Fruit fly (Drosophila melanogaster) whole organism, embryonic: ENCODE data around the gene ovm.
A peak's percentile ranks its signal among the peaks of the same experiment; 100 is the strongest.

ENCODE experiments used
- Bteb2 ChIP-seq: fragments of 200-800 bp; sonication (Bioruptor generic); optimal IDR thresholded peaks from 2 replicates; lab custom pipeline; 2016; ENCODE audit warnings: missing biosample characterization, missing genetic modification characterization
- CG10267 ChIP-seq: fragments of 200-800 bp; sonication (Bioruptor generic); optimal IDR thresholded peaks from 2 replicates; lab custom pipeline; 2018; ENCODE audit warnings: missing biosample characterization, mild to moderate bottlenecking, missing genetic modification characterization, moderate library complexity
- CG11247 ChIP-seq: fragments of 200-800 bp; sonication (Bioruptor generic); IDR thresholded peaks from 2 replicates; pipeline ENCODE4 v1.3.6; 2022; ENCODE audit warnings: missing biosample characterization, missing genetic modification characterization
- CG11504 ChIP-seq: fragments of 200-800 bp; sonication (Bioruptor generic); optimal IDR thresholded peaks from 3 replicates; lab custom pipeline; 2019; ENCODE audit warnings: missing biosample characterization, mild to moderate bottlenecking, missing genetic modification characterization, moderate library complexity
- CG12299 ChIP-seq: fragments of 200-800 bp; sonication (Bioruptor generic); optimal IDR thresholded peaks from 2 replicates; lab custom pipeline; 2018; ENCODE audit warnings: missing biosample characterization, mild to moderate bottlenecking, missing genetic modification characterization
- CG12659 ChIP-seq: fragments of 200-800 bp; sonication (Bioruptor generic); optimal IDR thresholded peaks from 3 replicates; lab custom pipeline; 2017; ENCODE audit warnings: mild to moderate bottlenecking, missing biosample characterization, missing genetic modification reagents, missing genetic modification characterization
- CG13296 ChIP-seq: fragments of 200-800 bp; sonication (Bioruptor generic); optimal IDR thresholded peaks from 3 replicates; lab custom pipeline; 2018; ENCODE audit warnings: missing biosample characterization, mild to moderate bottlenecking, missing genetic modification characterization
- CG13894 ChIP-seq: fragments of 200-800 bp; sonication (Bioruptor generic); optimal IDR thresholded peaks from 3 replicates; lab custom pipeline; 2018; ENCODE audit warnings: missing biosample characterization, mild to moderate bottlenecking, missing genetic modification characterization, moderate library complexity
- CG14710 ChIP-seq: fragments of 200-800 bp; sonication (Bioruptor generic); optimal IDR thresholded peaks from 3 replicates; lab custom pipeline; 2019; ENCODE audit warnings: missing biosample characterization, mild to moderate bottlenecking, missing genetic modification characterization, moderate library complexity
- CG15514 ChIP-seq: fragments of 200-800 bp; sonication (Bioruptor generic); optimal IDR thresholded peaks from 3 replicates; lab custom pipeline; 2017; ENCODE audit warnings: missing biosample characterization, missing genetic modification characterization, mild to moderate bottlenecking, moderate library complexity, missing genetic modification reagents
- CG15601 ChIP-seq: fragments of 200-800 bp; sonication (Bioruptor generic); optimal IDR thresholded peaks from 3 replicates; lab custom pipeline; 2019; ENCODE audit warnings: missing biosample characterization, mild to moderate bottlenecking, missing genetic modification characterization, moderate library complexity
- CG1602 ChIP-seq: fragments of 200-800 bp; sonication (Bioruptor generic); optimal IDR thresholded peaks from 3 replicates; lab custom pipeline; 2016; ENCODE audit warnings: missing biosample characterization, missing genetic modification characterization
- CG17359 ChIP-seq: fragments of 200-800 bp; sonication (Bioruptor generic); optimal IDR thresholded peaks from 3 replicates; lab custom pipeline; 2018; ENCODE audit warnings: missing biosample characterization, mild to moderate bottlenecking, missing genetic modification characterization, moderate library complexity
- CG17385 ChIP-seq: fragments of 200-800 bp; sonication (Bioruptor generic); optimal IDR thresholded peaks from 3 replicates; lab custom pipeline; 2018; ENCODE audit warnings: missing biosample characterization, mild to moderate bottlenecking, missing genetic modification characterization
- CG17829 ChIP-seq: fragments of 200-800 bp; optimal IDR thresholded peaks from 2 replicates; lab custom pipeline; 2019; ENCODE audit warnings: missing biosample characterization, mild to moderate bottlenecking, missing genetic modification characterization, moderate library complexity
- CG18764 ChIP-seq: fragments of 200-800 bp; sonication (Bioruptor generic); optimal IDR thresholded peaks from 3 replicates; lab custom pipeline; 2016; ENCODE audit warnings: missing biosample characterization, missing genetic modification characterization
- CG2116 ChIP-seq: fragments of 200-800 bp; sonication (Bioruptor generic); optimal IDR thresholded peaks from 3 replicates; lab custom pipeline; 2018; ENCODE audit warnings: missing biosample characterization, mild to moderate bottlenecking, missing genetic modification characterization
- CG2120 ChIP-seq: fragments of 200-800 bp; sonication (Bioruptor generic); optimal IDR thresholded peaks from 3 replicates; lab custom pipeline; 2016; ENCODE audit warnings: missing biosample characterization, missing genetic modification characterization
- CG2712 ChIP-seq: fragments of 200-800 bp; optimal IDR thresholded peaks from 3 replicates; lab custom pipeline; 2019; ENCODE audit warnings: missing biosample characterization, mild to moderate bottlenecking, missing genetic modification characterization, moderate library complexity
- CG30020 ChIP-seq: fragments of 200-800 bp; optimal IDR thresholded peaks from 2 replicates; lab custom pipeline; 2019; ENCODE audit warnings: missing biosample characterization, mild to moderate bottlenecking, missing genetic modification characterization, moderate library complexity
- CG7357 ChIP-seq: fragments of 200-800 bp; sonication (Bioruptor generic); IDR thresholded peaks from 3 replicates; pipeline ENCODE4 v1.3.6; 2022; ENCODE audit warnings: missing biosample characterization, missing genetic modification characterization
- CG7987 ChIP-seq: fragments of 200-800 bp; sonication (Bioruptor generic); optimal IDR thresholded peaks from 2 replicates; lab custom pipeline; 2018; ENCODE audit warnings: missing biosample characterization, mild to moderate bottlenecking, missing genetic modification characterization, moderate library complexity
- CG9797 ChIP-seq: fragments of 200-800 bp; sonication (Bioruptor generic); optimal IDR thresholded peaks from 3 replicates; lab custom pipeline; 2018; ENCODE audit warnings: missing biosample characterization, mild to moderate bottlenecking, missing genetic modification characterization
- CG9817 ChIP-seq: fragments of 200-800 bp; sonication (Bioruptor generic); optimal IDR thresholded peaks from 2 replicates; lab custom pipeline; 2018; ENCODE audit warnings: missing biosample characterization, mild to moderate bottlenecking, missing genetic modification characterization, moderate library complexity
- CHES-1-like ChIP-seq: fragments of 200-800 bp; sonication (Bioruptor generic); optimal IDR thresholded peaks from 2 replicates; lab custom pipeline; 2016; ENCODE audit warnings: missing biosample characterization, missing genetic modification characterization
- Dp ChIP-seq: fragments of 200-800 bp; sonication (Bioruptor generic); optimal IDR thresholded peaks from 2 replicates; lab custom pipeline; 2018; ENCODE audit warnings: missing biosample characterization, mild to moderate bottlenecking, missing genetic modification characterization, moderate library complexity
- Ets65A ChIP-seq: fragments of 200-800 bp; sonication (Bioruptor generic); peaks from one replicate; lab custom pipeline; 2016; ENCODE audit warnings: missing biosample characterization, missing genetic modification characterization
- Gug ChIP-seq: fragments of 200-800 bp; sonication (Bioruptor generic); IDR thresholded peaks from 4 replicates; pipeline ENCODE4 v1.3.6; 2022; ENCODE audit warnings: missing biosample characterization, missing genetic modification characterization
- Hand ChIP-seq: fragments of 200-800 bp; sonication (Bioruptor generic); optimal IDR thresholded peaks from 2 replicates; lab custom pipeline; 2017; ENCODE audit warnings: mild to moderate bottlenecking, missing biosample characterization, missing genetic modification reagents, missing genetic modification characterization
- HmgD ChIP-seq: fragments of 200-800 bp; sonication (Bioruptor generic); optimal IDR thresholded peaks from 3 replicates; lab custom pipeline; 2016; ENCODE audit warnings: missing biosample characterization, missing genetic modification characterization
- MESR4 ChIP-seq: fragments of 200-800 bp; sonication (Bioruptor generic); optimal IDR thresholded peaks from 2 replicates; lab custom pipeline; 2018; ENCODE audit warnings: missing biosample characterization, mild to moderate bottlenecking, missing genetic modification characterization, moderate library complexity
- Med ChIP-seq: fragments of 200-800 bp; sonication (Bioruptor generic); peaks from one replicate; lab custom pipeline; 2016; ENCODE audit warnings: missing biosample characterization, missing genetic modification characterization, mild to moderate bottlenecking, inconsistent platforms, moderate library complexity
- Myb ChIP-seq: fragments of 200-800 bp; sonication (Bioruptor generic); optimal IDR thresholded peaks from 2 replicates; lab custom pipeline; 2016; ENCODE audit warnings: missing biosample characterization, missing genetic modification characterization
- Nf-YA ChIP-seq: fragments of 200-800 bp; sonication (Bioruptor generic); IDR thresholded peaks from 2 replicates; pipeline ENCODE4 v1.3.6; 2022; ENCODE audit warnings: missing biosample characterization, missing genetic modification characterization
- Sin3A ChIP-seq: fragments of >200 bp; optimal IDR thresholded peaks from 2 replicates; lab custom pipeline; 2018
- Stat92E ChIP-seq, 3 experiments: fragments of >200 bp in 2 of 3; fragments of 200-800 bp in 1 of 3; sonication (Bioruptor generic) in 1 of 3; optimal IDR thresholded peaks; 2 replicates each; lab custom pipeline; 2017 to 2019; ENCODE audit warnings: missing biosample characterization in 3 of 3, missing genetic modification characterization in 3 of 3, mild to moderate bottlenecking in 1 of 3, moderate library complexity in 1 of 3
- chif ChIP-seq, 2 experiments: fragments of 200-800 bp; sonication (Bioruptor generic); optimal IDR thresholded peaks; 3 replicates each; lab custom pipeline; 2016; ENCODE audit warnings: missing biosample characterization in 2 of 2, missing genetic modification characterization in 2 of 2
- esg ChIP-seq: fragments of 200-800 bp; sonication (Bioruptor generic); conservative IDR thresholded peaks from 2 replicates; pipeline ENCODE4 v1.3.6; 2022; ENCODE audit warnings: missing biosample characterization, missing genetic modification characterization
- gfzf ChIP-seq: fragments of 200-800 bp; sonication (Bioruptor generic); optimal IDR thresholded peaks from 2 replicates; lab custom pipeline; 2016; ENCODE audit warnings: missing biosample characterization, mild to moderate bottlenecking, missing genetic modification characterization, moderate library complexity
- gro ChIP-seq: fragments of 200-800 bp; sonication (Bioruptor generic); optimal IDR thresholded peaks from 2 replicates; lab custom pipeline; 2016; ENCODE audit warnings: missing biosample characterization, missing genetic modification characterization
- lilli ChIP-seq: fragments of 200-800 bp; sonication (Bioruptor generic); optimal IDR thresholded peaks from 3 replicates; lab custom pipeline; 2016; ENCODE audit warnings: missing biosample characterization, missing genetic modification characterization
- org-1 ChIP-seq: fragments of 200-800 bp; sonication (Bioruptor generic); optimal IDR thresholded peaks from 2 replicates; lab custom pipeline; 2017; ENCODE audit warnings: missing biosample characterization, missing genetic modification characterization
- p53 ChIP-seq: fragments of 200-800 bp; sonication (Bioruptor generic); optimal IDR thresholded peaks from 2 replicates; lab custom pipeline; 2016; ENCODE audit warnings: missing biosample characterization, missing genetic modification characterization
- phol ChIP-seq: fragments of 200-800 bp; sonication (Bioruptor generic); optimal IDR thresholded peaks from 3 replicates; lab custom pipeline; 2018; ENCODE audit warnings: missing biosample characterization, mild to moderate bottlenecking, missing genetic modification characterization, moderate library complexity
- pzg ChIP-seq: fragments of 200-800 bp; sonication (Bioruptor generic); optimal IDR thresholded peaks from 3 replicates; lab custom pipeline; 2018; ENCODE audit warnings: missing biosample characterization, mild to moderate bottlenecking, missing genetic modification characterization, moderate library complexity
- sd ChIP-seq: fragments of 200-800 bp; sonication (Bioruptor generic); optimal IDR thresholded peaks from 3 replicates; lab custom pipeline; 2018; ENCODE audit warnings: missing biosample characterization, mild to moderate bottlenecking, missing genetic modification characterization, moderate library complexity
- sqz ChIP-seq: fragments of 200-800 bp; sonication (Bioruptor generic); optimal IDR thresholded peaks from 3 replicates; lab custom pipeline; 2018; ENCODE audit warnings: missing biosample characterization, mild to moderate bottlenecking, missing genetic modification characterization
- stc ChIP-seq: fragments of 200-800 bp; sonication (Bioruptor generic); IDR thresholded peaks from 2 replicates; pipeline ENCODE4 v1.3.6; 2022; ENCODE audit warnings: missing biosample characterization, missing genetic modification characterization
- stwl ChIP-seq: fragments of 200-800 bp; sonication (Bioruptor generic); optimal IDR thresholded peaks from 3 replicates; lab custom pipeline; 2018; ENCODE audit warnings: missing biosample characterization, mild to moderate bottlenecking, missing genetic modification characterization, moderate library complexity
- sug ChIP-seq: fragments of 200-800 bp; optimal IDR thresholded peaks from 2 replicates; lab custom pipeline; 2019; ENCODE audit warnings: missing biosample characterization, mild to moderate bottlenecking, missing genetic modification characterization, moderate library complexity
- zen ChIP-seq: fragments of 200-800 bp; sonication (Bioruptor generic); optimal IDR thresholded peaks from 3 replicates; lab custom pipeline; 2018; ENCODE audit warnings: missing biosample characterization, mild to moderate bottlenecking, missing genetic modification characterization, moderate library complexity

ovm gene

DNA sequence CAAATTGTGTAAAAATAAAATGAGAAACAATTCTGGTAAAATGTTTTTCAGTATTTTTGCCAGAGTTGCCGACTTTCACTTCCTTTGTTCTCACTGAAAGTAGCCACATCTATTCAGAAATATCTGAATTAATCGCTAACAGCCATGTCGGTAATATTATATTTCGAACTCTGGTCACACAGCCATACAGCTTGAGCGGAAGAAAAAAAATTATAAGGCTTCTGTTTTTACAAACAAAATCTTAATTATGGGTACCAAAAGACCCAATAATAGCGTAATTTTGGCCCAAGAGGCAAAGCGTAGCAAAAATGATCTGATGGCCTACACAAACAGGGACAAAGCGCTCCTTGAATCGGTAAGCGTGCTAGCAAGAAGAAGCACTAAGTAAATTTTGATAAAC, 15.2 kb upstream of the ovm start, which contains the start of gene CG3436 (continued):
- TF ChIP-seq CG15514 (GFP tag; lab: Kevin White, UChicago), result peak; percentile 73
- peak; percentile 38 for TF ChIP-seq gro (GFP tag; lab: Kevin White, UChicago)
- TF ChIP-seq Stat92E (GFP tag; optimal IDR thresholded peaks at IDR 0.05; lab: Kevin White, UChicago), result peak in 1 of 3 experiments; percentile 2
- peak; percentile 81; the same call in 2 of the 3 replicates for TF ChIP-seq CG7357
- no peak for TF ChIP-seq CG1602 (GFP tag; lab: Kevin White, UChicago)
- TF ChIP-seq stwl (tag; lab: Kevin White, UChicago), result peak; percentile 88
- no peak for TF ChIP-seq CG11247 (GFP tag; lab: Robert Waterston, UW)
- peak; percentile 70 for TF ChIP-seq sqz
- peak; percentile 59 for TF ChIP-seq CG14710 (tag; lab: Kevin White, UChicago)
- TF ChIP-seq p53 (GFP tag; lab: Kevin White, UChicago), result peak; percentile 7
- peak; percentile 22 for TF ChIP-seq CG2116 (GFP tag; lab: Kevin White, UChicago)
- TF ChIP-seq CG12299 (tag; lab: Kevin White, UChicago), result peak; percentile 27
- TF ChIP-seq esg, result no peak
- TF ChIP-seq CG13894, result peak; percentile 38
- peak; percentile 95 for TF ChIP-seq gfzf (GFP tag; lab: Kevin White, UChicago)
- TF ChIP-seq Hand (GFP tag; lab: Kevin White, UChicago), result no peak
- TF ChIP-seq Med (GFP tag; lab: Kevin White, UChicago), result peak; percentile 82
- peak; percentile 9 for TF ChIP-seq zen (tag; lab: Kevin White, UChicago)
- peak; percentile 91 for TF ChIP-seq pzg
- TF ChIP-seq lilli, result peak; percentile 12
- TF ChIP-seq MESR4 (GFP tag; lab: Kevin White, UChicago), result peak; percentile 44
- TF ChIP-seq Sin3A (lab: Kevin White, UChicago), result peak; percentile 44
- peak; percentile 48 for TF ChIP-seq Myb
- TF ChIP-seq CG10267 (tag; lab: Kevin White, UChicago), result peak; percentile 31
- TF ChIP-seq Nf-YA (GFP tag; lab: Robert Waterston, UW), result no peak
- no peak for TF ChIP-seq org-1
- peak; percentile 41 for TF ChIP-seq CG2712 (tag; lab: Kevin White, UChicago)
- peak; percentile 68 for TF ChIP-seq CG12659
- peak; percentile 17 for TF ChIP-seq CG9817
- TF ChIP-seq CG17385 (GFP tag; lab: Kevin White, UChicago), result peak; percentile 95
- no peak for TF ChIP-seq Bteb2 (GFP tag; lab: Kevin White, UChicago)
- TF ChIP-seq chif (GFP tag; optimal IDR thresholded peaks at IDR 0.05; lab: Kevin White, UChicago), result no peak
- peak; percentile 15 for TF ChIP-seq CG17829 (tag; lab: Kevin White, UChicago)
- peak; percentile 8 for TF ChIP-seq CG15601 (tag; lab: Kevin White, UChicago)
- TF ChIP-seq CG7987 (GFP tag; lab: Kevin White, UChicago), result peak; percentile 24
- peak; percentile 20 for TF ChIP-seq CG13296 (GFP tag; lab: Kevin White, UChicago)
- TF ChIP-seq CG11504, result no peak
- no peak for TF ChIP-seq CG18764 (GFP tag; lab: Kevin White, UChicago)
- TF ChIP-seq phol, result peak; percentile 52
- no peak for TF ChIP-seq stc (GFP tag; lab: Robert Waterston, UW)
- TF ChIP-seq CG2120, result peak; percentile 12
- TF ChIP-seq CG17359 (tag; lab: Kevin White, UChicago), result no peak
- TF ChIP-seq CHES-1-like (GFP tag; lab: Kevin White, UChicago), result peak; percentile 40
- TF ChIP-seq CG9797 (GFP tag; lab: Kevin White, UChicago), result peak; percentile 86
- TF ChIP-seq HmgD, result peak; percentile 67
- TF ChIP-seq Gug (GFP tag; lab: Robert Waterston, UW), result no peak
- TF ChIP-seq Dp (GFP tag; lab: Kevin White, UChicago), result peak; percentile 22
- peak; percentile 91 for TF ChIP-seq Ets65A
- TF ChIP-seq sd, result peak; percentile 49
- peak; percentile 37 for TF ChIP-seq sug (tag; lab: Kevin White, UChicago)
- TF ChIP-seq CG30020 (tag; lab: Kevin White, UChicago), result peak; percentile 55
